Worm (Caenorhabditis elegans) whole organism, L4/young adult: ENCODE results near the gene C06B3.16.

Experiments used
- W03F9.2 ChIP-seq: fragments of 150-350 bp; optimal IDR thresholded peaks from 2 replicates; lab custom pipeline; 2014; ENCODE audit warnings: missing biosample characterization, missing genetic modification characterization
- dao-5 ChIP-seq: sonication (generic microtip); optimal IDR thresholded peaks from 2 replicates; lab custom pipeline; 2016; ENCODE audit warnings: missing genotype, missing genetic modification characterization, moderate library complexity, missing compliant biosample characterization
- him-1 ChIP-seq: sonication (generic microtip); optimal IDR thresholded peaks from 2 replicates; lab custom pipeline; 2016; ENCODE audit warnings: missing genotype, missing genetic modification reagents, missing genetic modification characterization, missing compliant biosample characterization

DNA sequence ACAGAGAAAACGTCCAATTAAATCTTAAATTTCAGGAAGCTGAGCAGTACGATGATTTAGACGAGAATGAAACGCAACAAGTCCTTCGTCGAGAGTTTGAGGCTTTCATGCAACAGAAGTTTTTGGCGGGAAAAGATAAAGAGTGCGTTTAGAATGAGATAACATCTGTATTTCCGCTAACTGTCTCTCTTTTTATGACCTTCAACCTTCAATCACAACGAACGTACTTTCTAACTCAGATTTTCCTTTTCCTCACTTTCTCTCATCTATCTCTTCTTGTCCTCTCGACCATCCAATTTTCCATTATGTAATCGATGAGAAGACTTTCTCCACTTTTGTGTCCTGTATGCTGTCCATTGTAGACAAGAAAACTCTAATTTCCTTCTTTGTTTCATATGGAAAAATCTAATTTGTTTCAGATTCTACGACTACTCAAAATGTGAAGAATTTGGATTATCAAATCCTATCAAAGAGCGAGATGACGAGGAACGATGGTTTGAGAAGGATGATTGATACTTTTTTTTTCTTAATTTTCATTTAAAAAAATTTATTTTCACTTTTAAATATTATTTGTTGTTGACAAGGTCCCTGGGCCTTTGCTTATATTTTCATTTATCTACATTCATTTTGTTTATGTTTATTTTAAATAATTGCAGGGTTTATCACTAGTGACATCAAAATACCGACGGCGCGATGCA, 32.1 kb downstream of the C06B3.16 start, which contains the start of gene sao-1:
- TF ChIP-seq him-1 (tag; lab: Kevin White, UChicago): no peak
- no peak for TF ChIP-seq dao-5 (tag; lab: Kevin White, UChicago)
- TF ChIP-seq W03F9.2: no peak
